Worm (Caenorhabditis elegans) whole organism, L2 larva: Measurements from ENCODE around the gene clec-43.

Experiments
- ZK546.5 ChIP-seq: sonication (generic microtip); optimal IDR thresholded peaks from 2 replicates; lab custom pipeline; 2017; ENCODE audit warnings: missing biosample characterization, missing genetic modification characterization
- lsy-2 ChIP-seq, 2 experiments: fragments of 150-350 bp in 1 of 2; sonication (generic microtip) in 1 of 2; optimal IDR thresholded peaks; 2 replicates each; lab custom pipeline; 2014 to 2017; ENCODE audit warnings: missing biosample characterization in 2 of 2, missing genetic modification characterization in 2 of 2
- ztf-4 ChIP-seq: fragments of 150-350 bp; optimal IDR thresholded peaks from 2 replicates; lab custom pipeline; 2014; ENCODE audit warnings: missing biosample characterization, missing genetic modification characterization

DNA sequence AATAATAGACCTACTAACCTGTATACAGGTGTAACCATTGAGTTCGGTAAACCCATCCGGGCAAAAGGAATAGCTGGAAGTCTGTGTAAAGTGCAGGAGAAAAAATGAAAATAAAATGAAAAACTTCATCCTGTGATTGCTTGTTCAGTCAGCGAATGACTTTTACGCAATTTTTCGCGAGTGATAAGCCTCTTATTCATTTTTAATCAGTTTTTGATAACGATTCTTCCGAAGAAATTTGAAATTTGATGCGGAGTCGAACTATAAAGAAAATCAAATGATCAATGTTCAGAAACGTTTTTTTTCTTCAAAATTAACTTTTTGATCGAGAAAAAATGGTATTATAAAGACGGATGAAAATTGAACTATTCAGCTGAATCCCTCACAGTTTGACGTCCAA lies 21.1 kb upstream of the clec-43 start:
- TF ChIP-seq ZK546.5 (tag; lab: Kevin White, UChicago) (no peak), ztf-4 (tag; lab: Kevin White, UChicago) (no peak), lsy-2 (tag; optimal IDR thresholded peaks at IDR 0.05; lab: Kevin White, UChicago) (no peak)
